Worm (Caenorhabditis elegans): Measurements from ENCODE around the gene lron-1.

The lron-1 gene

DNA sequence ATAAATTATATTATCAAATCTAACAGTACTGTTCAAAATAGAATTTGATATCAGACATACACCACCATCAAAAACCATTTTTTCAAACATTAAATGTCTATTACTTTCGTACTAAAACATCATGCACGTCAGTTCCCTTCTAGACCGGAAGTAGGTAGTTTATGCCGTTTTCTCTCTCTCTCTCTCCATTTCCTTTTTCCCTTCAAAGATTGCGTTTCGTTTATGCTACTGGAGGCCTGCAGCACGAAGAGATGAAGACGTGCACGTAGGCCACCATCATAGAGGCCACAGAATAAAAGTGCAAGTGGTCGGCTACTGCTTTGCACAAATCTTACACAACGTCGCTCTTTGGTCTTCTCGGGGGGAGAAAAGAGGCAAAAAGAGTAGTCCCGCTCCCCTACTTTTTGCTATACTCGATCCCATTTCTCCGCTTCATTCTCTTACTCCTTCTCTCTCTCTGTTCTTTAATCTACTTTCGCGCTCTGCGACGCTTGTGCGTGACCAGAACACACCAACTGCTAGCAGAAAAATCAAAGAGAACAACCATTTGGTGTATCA is 11.0 kb upstream of the lron-1 start:
- peak; percentile 45 for TF ChIP-seq ztf-4 (tag; optimal IDR thresholded peaks at IDR 0.05)
- peak; percentile 30 for TF ChIP-seq lin-11 (tag; optimal IDR thresholded peaks at IDR 0.05)
- TF ChIP-seq dmd-4 (tag; optimal IDR thresholded peaks at IDR 0.05): no peak
- no peak for TF ChIP-seq ztf-1 (GFP tag; conservative IDR thresholded peaks at IDR 0.05)
- peak; percentile 69 to 82 for TF ChIP-seq mdl-1 (tag; optimal IDR thresholded peaks at IDR 0.05)
- TF ChIP-seq peb-1 (tag; optimal IDR thresholded peaks at IDR 0.05): no peak
- peak; percentile 50 for TF ChIP-seq sma-3 (GFP tag; optimal IDR thresholded peaks at IDR 0.05)
- TF ChIP-seq mab-5 (tag; optimal IDR thresholded peaks at IDR 0.05): peak; percentile 60
- peak; percentile 67 for TF ChIP-seq unc-55 (GFP tag; optimal IDR thresholded peaks at IDR 0.05)
- peak; percentile 77 for TF ChIP-seq crh-2 (tag; optimal IDR thresholded peaks at IDR 0.05)
- TF ChIP-seq nhr-237 (tag; optimal IDR thresholded peaks at IDR 0.05): no peak
- TF ChIP-seq fos-1 (tag; optimal IDR thresholded peaks at IDR 0.05): peak; percentile 46
- no peak for TF ChIP-seq lin-39 (tag; optimal IDR thresholded peaks at IDR 0.05)
- TF ChIP-seq nhr-21 (tag; optimal IDR thresholded peaks at IDR 0.05): peak; percentile 60
- TF ChIP-seq elt-1 (tag; optimal IDR thresholded peaks at IDR 0.05): no peak
- TF ChIP-seq elt-3 (tag; optimal IDR thresholded peaks at IDR 0.05): no peak
- TF ChIP-seq alr-1 (tag; optimal IDR thresholded peaks at IDR 0.05): no peak
- TF ChIP-seq zag-1 (tag; optimal IDR thresholded peaks at IDR 0.05): peak; percentile 87
- no peak for TF ChIP-seq nhr-12 (tag; optimal IDR thresholded peaks at IDR 0.05)
- TF ChIP-seq F13H6.1 (tag; optimal IDR thresholded peaks at IDR 0.05): peak; percentile 87
- TF ChIP-seq R02D3.7 (tag; optimal IDR thresholded peaks at IDR 0.05): no peak
- TF ChIP-seq skn-1 (tag; optimal IDR thresholded peaks at IDR 0.05): no peak
- peak; percentile 92 for TF ChIP-seq blmp-1 (tag; optimal IDR thresholded peaks at IDR 0.05; ENCODE audit: insufficient read depth)
- peak; percentile 58 for TF ChIP-seq nhr-6 (tag; optimal IDR thresholded peaks at IDR 0.05)
- no peak for TF ChIP-seq ceh-82 (tag; optimal IDR thresholded peaks at IDR 0.05)
- no peak for TF ChIP-seq ztf-11 (tag; optimal IDR thresholded peaks at IDR 0.05)
- TF ChIP-seq C34F6.9 (tag; optimal IDR thresholded peaks at IDR 0.05): peak; percentile 51
- peak; percentile 73 for TF ChIP-seq sem-4 (tag; optimal IDR thresholded peaks at IDR 0.05)
- TF ChIP-seq ama-1 (optimal IDR thresholded peaks at IDR 0.05): no peak
- TF ChIP-seq lin-13 (GFP tag; optimal IDR thresholded peaks at IDR 0.05): peak; percentile 47
- TF ChIP-seq nhr-10 (tag; optimal IDR thresholded peaks at IDR 0.05): no peak
- no peak for TF ChIP-seq aly-2 (tag; optimal IDR thresholded peaks at IDR 0.05)
- TF ChIP-seq Y55F3AM.14 (GFP tag; optimal IDR thresholded peaks at IDR 0.05): peak; percentile 75
- peak; percentile 12 for TF ChIP-seq ceh-16 (tag; optimal IDR thresholded peaks at IDR 0.05)
- TF ChIP-seq nhr-23 (tag; optimal IDR thresholded peaks at IDR 0.05): no peak
- TF ChIP-seq sma-9 (GFP tag; optimal IDR thresholded peaks at IDR 0.05): peak; percentile 97
- TF ChIP-seq sma-9 (tag; optimal IDR thresholded peaks at IDR 0.05): no peak
- TF ChIP-seq lsy-2 (tag; optimal IDR thresholded peaks at IDR 0.05): peak in 1 of 2 experiments; percentile 62
- TF ChIP-seq mbf-1 (tag; optimal IDR thresholded peaks at IDR 0.05): no peak
- no peak for TF ChIP-seq unc-39 (tag; optimal IDR thresholded peaks at IDR 0.05)
- TF ChIP-seq egl-27 (tag; optimal IDR thresholded peaks at IDR 0.05): peak; percentile 74
- no peak for TF ChIP-seq ZK546.5 (tag; optimal IDR thresholded peaks at IDR 0.05)
- no peak for TF ChIP-seq snpc-4 (tag; optimal IDR thresholded peaks at IDR 0.05)
- TF ChIP-seq nhr-77 (tag; optimal IDR thresholded peaks at IDR 0.05): no peak
- peak; percentile 24 for TF ChIP-seq nhr-25 (tag; optimal IDR thresholded peaks at IDR 0.05)
- no peak for TF ChIP-seq nhr-11 (tag; optimal IDR thresholded peaks at IDR 0.05)
- peak; percentile 79 for TF ChIP-seq nhr-129 (tag; optimal IDR thresholded peaks at IDR 0.05)
- no peak for TF ChIP-seq gmeb-1 (tag; optimal IDR thresholded peaks at IDR 0.05)
- no peak for TF ChIP-seq unc-62 (GFP tag; optimal IDR thresholded peaks at IDR 0.05)

All from whole organism, L2 larva.